Fruit fly (Drosophila melanogaster): ENCODE results near the gene nom.

The nom gene

dm6 chr3R:8731597-8732263 is 8.8 kb downstream of the nom start, which contains the start of the genes M1BP and CG8202:
M1BP (minus strand) TSS chr3R:8731698.
CG8202 (plus strand) TSS chr3R:8732091.
- TF ChIP-seq CG8119 (GFP tag; IDR thresholded peaks at IDR 0.05) (no peak; the same call in 1 of the 3 replicates), CG6808 (GFP tag; optimal IDR thresholded peaks at IDR 0.05) (no peak), CG8319 (GFP tag; optimal IDR thresholded peaks at IDR 0.05) (peak; percentile 79), CG3919 (GFP tag; optimal IDR thresholded peaks at IDR 0.05) (peak; percentile 86), Blimp-1 (GFP tag; optimal IDR thresholded peaks at IDR 0.05) (peak; percentile 77), CG6163 (GFP tag; IDR thresholded peaks at IDR 0.05) (no peak; the same call in 2 of the 3 replicates), Gug (GFP tag; IDR thresholded peaks at IDR 0.05) (0 out of 2 replicates have a peak, but pooled peaks have one; percentile 30), CG16779 (tag; optimal IDR thresholded peaks at IDR 0.05) (no peak), Ets21C (GFP tag; optimal IDR thresholded peaks at IDR 0.05) (peak; percentile 62), dsx (GFP tag; optimal IDR thresholded peaks at IDR 0.05; ENCODE audit: poor library complexity, severe bottlenecking) (peak; percentile 83), CG10669 (GFP tag; optimal IDR thresholded peaks at IDR 0.05) (peak; percentile 74), CG6854 (GFP tag; optimal IDR thresholded peaks at IDR 0.05) (peak; percentile 75), net (GFP tag; optimal IDR thresholded peaks at IDR 0.05) (no peak), CG11902 (GFP tag; optimal IDR thresholded peaks at IDR 0.05) (peak; percentile 82), ss (GFP tag; optimal IDR thresholded peaks at IDR 0.05) (no peak), esn (GFP tag; optimal IDR thresholded peaks at IDR 0.05) (peak; percentile 91), CG32006 (GFP tag; optimal IDR thresholded peaks at IDR 0.05) (peak; percentile 93), CG7368 (GFP tag; optimal IDR thresholded peaks at IDR 0.05) (peak; percentile 79), cyc (GFP tag; optimal IDR thresholded peaks at IDR 0.05) (peak; percentile 72), Sox15 (GFP tag; optimal IDR thresholded peaks at IDR 0.05) (peak; percentile 81), CG8632 (GFP tag; optimal IDR thresholded peaks at IDR 0.05) (peak; percentile 91), CG11762 (GFP tag; optimal IDR thresholded peaks at IDR 0.05; ENCODE audit: insufficient read depth) (peak; percentile 96), acj6 (GFP tag; optimal IDR thresholded peaks at IDR 0.05) (peak; percentile 84), Hr38 (GFP tag; optimal IDR thresholded peaks at IDR 0.05) (no peak), svp (GFP tag) (no peak), CG6792 (GFP tag; optimal IDR thresholded peaks at IDR 0.05) (peak; percentile 85), pdm3 (GFP tag; optimal IDR thresholded peaks at IDR 0.05) (no peak), eg (GFP tag; IDR thresholded peaks at IDR 0.05) (no peak; the same call in 2 of the 3 replicates), vri (GFP tag; optimal IDR thresholded peaks at IDR 0.05) (peak; percentile 54), salr (GFP tag; optimal IDR thresholded peaks at IDR 0.05) (peak in 1 of 2 experiments; percentile 43), CG10631 (GFP tag; optimal IDR thresholded peaks at IDR 0.05) (peak; percentile 93), Lpt (GFP tag; optimal IDR thresholded peaks at IDR 0.05) (peak; percentile 73), CG9139 (GFP tag; optimal IDR thresholded peaks at IDR 0.05) (no peak), Smox (GFP tag; optimal IDR thresholded peaks at IDR 0.05) (no peak), Sox14 (GFP tag; optimal IDR thresholded peaks at IDR 0.05) (peak; percentile 71), Hr4 (GFP tag; optimal IDR thresholded peaks at IDR 0.05) (no peak), Hr39 (GFP tag; optimal IDR thresholded peaks at IDR 0.05) (peak; percentile 77), CG15336 (GFP tag; IDR thresholded peaks at IDR 0.05) (peak; percentile 69), CG3032 (tag; optimal IDR thresholded peaks at IDR 0.05) (peak; percentile 91), Eip75B (GFP tag; optimal IDR thresholded peaks at IDR 0.05) (no peak), fkh (GFP tag; optimal IDR thresholded peaks at IDR 0.05) (peak; percentile 67), OdsH (GFP tag; optimal IDR thresholded peaks at IDR 0.05) (peak; percentile 89), CG31627 (GFP tag; optimal IDR thresholded peaks at IDR 0.05) (peak; percentile 76), dac (GFP tag; optimal IDR thresholded peaks at IDR 0.05) (peak; percentile 56), fd85E (GFP tag; optimal IDR thresholded peaks at IDR 0.05) (no peak), CG4318 (GFP tag; optimal IDR thresholded peaks at IDR 0.05) (no peak), Eip78C (GFP tag) (no peak), Eip93F (GFP tag; optimal IDR thresholded peaks at IDR 0.05) (peak; percentile 44), topi (GFP tag; optimal IDR thresholded peaks at IDR 0.05) (peak; percentile 76), CG11294 (GFP tag; IDR thresholded peaks at IDR 0.05) (peak; percentile 54; the same call in 1 of the 2 replicates), CG1621 (tag; optimal IDR thresholded peaks at IDR 0.05) (no peak)

All from whole organism, prepupa.